Fruit fly (Drosophila melanogaster) whole organism, embryonic: ENCODE data around the gene Orc2.

Experiments used
- Ada2b ChIP-seq: fragments of 200-800 bp; sonication (Bioruptor generic); IDR thresholded peaks from 2 replicates; pipeline ENCODE4 v1.3.6; 2022; ENCODE audit warnings: missing biosample characterization, missing genetic modification characterization
- Asciz ChIP-seq: fragments of 200-800 bp; sonication (Bioruptor generic); optimal IDR thresholded peaks from 2 replicates; lab custom pipeline; 2017; ENCODE audit warnings: missing biosample characterization, mild to moderate bottlenecking, missing genetic modification characterization, missing genetic modification reagents
- Atf3 ChIP-seq: fragments of 200-800 bp; sonication (Bioruptor generic); optimal IDR thresholded peaks from 3 replicates; lab custom pipeline; 2016; ENCODE audit warnings: missing biosample characterization, missing genetic modification characterization
- CG10267 ChIP-seq: fragments of 200-800 bp; sonication (Bioruptor generic); optimal IDR thresholded peaks from 2 replicates; lab custom pipeline; 2018; ENCODE audit warnings: missing biosample characterization, mild to moderate bottlenecking, missing genetic modification characterization, moderate library complexity
- CG15479 ChIP-seq: fragments of 200-800 bp; sonication (Bioruptor generic); optimal IDR thresholded peaks from 3 replicates; lab custom pipeline; 2019; ENCODE audit warnings: missing biosample characterization, mild to moderate bottlenecking, missing genetic modification characterization, moderate library complexity
- CG1602 ChIP-seq: fragments of 200-800 bp; sonication (Bioruptor generic); optimal IDR thresholded peaks from 3 replicates; lab custom pipeline; 2016; ENCODE audit warnings: missing biosample characterization, missing genetic modification characterization
- CG1647 ChIP-seq: fragments of 200-800 bp; sonication (Bioruptor generic); optimal IDR thresholded peaks from 3 replicates; lab custom pipeline; 2016; ENCODE audit warnings: missing biosample characterization, missing genetic modification characterization
- CG16863 ChIP-seq: fragments of 200-800 bp; sonication (Bioruptor generic); optimal IDR thresholded peaks from 3 replicates; lab custom pipeline; 2016; ENCODE audit warnings: missing biosample characterization, missing genetic modification characterization
- CG2199 ChIP-seq: fragments of 200-800 bp; sonication (Bioruptor generic); IDR thresholded peaks from 3 replicates; pipeline ENCODE4 v1.3.6; 2022; ENCODE audit warnings: missing biosample characterization, missing genetic modification characterization
- CG30403 ChIP-seq: fragments of 200-800 bp; sonication (Bioruptor generic); optimal IDR thresholded peaks from 3 replicates; lab custom pipeline; 2016; ENCODE audit warnings: missing biosample characterization, missing genetic modification characterization
- CG3281 ChIP-seq: fragments of 200-800 bp; sonication (Bioruptor generic); optimal IDR thresholded peaks from 3 replicates; lab custom pipeline; 2017; ENCODE audit warnings: missing biosample characterization, mild to moderate bottlenecking, missing genetic modification characterization
- CG4617 ChIP-seq: fragments of 200-800 bp; sonication (Bioruptor generic); optimal IDR thresholded peaks from 3 replicates; lab custom pipeline; 2016; ENCODE audit warnings: missing biosample characterization, missing genetic modification characterization, borderline replicate concordance
- CG5180 ChIP-seq: fragments of 200-800 bp; sonication (Bioruptor generic); optimal IDR thresholded peaks from 3 replicates; lab custom pipeline; 2017; ENCODE audit warnings: missing biosample characterization, missing genetic modification characterization, mild to moderate bottlenecking, moderate library complexity, missing genetic modification reagents
- CG5245 ChIP-seq: fragments of 200-800 bp; sonication (Bioruptor generic); optimal IDR thresholded peaks from 3 replicates; lab custom pipeline; 2016; ENCODE audit warnings: missing biosample characterization, missing genetic modification characterization
- CG6791 ChIP-seq: fragments of 200-800 bp; sonication (Bioruptor generic); IDR thresholded peaks from 3 replicates; pipeline ENCODE4 v1.3.6; 2022; ENCODE audit warnings: missing biosample characterization, missing genetic modification characterization; ENCODE audit not compliant: partially characterized antibody
- CG7357 ChIP-seq: fragments of 200-800 bp; sonication (Bioruptor generic); IDR thresholded peaks from 3 replicates; pipeline ENCODE4 v1.3.6; 2022; ENCODE audit warnings: missing biosample characterization, missing genetic modification characterization
- CG7928 ChIP-seq: fragments of 200-800 bp; sonication (Bioruptor generic); optimal IDR thresholded peaks from 2 replicates; lab custom pipeline; 2017; ENCODE audit warnings: missing biosample characterization, mild to moderate bottlenecking, missing genetic modification characterization
- CG8478 ChIP-seq: fragments of >200 bp; optimal IDR thresholded peaks from 2 replicates; lab custom pipeline; 2018
- Camta ChIP-seq: fragments of 200-800 bp; sonication (Bioruptor generic); optimal IDR thresholded peaks from 2 replicates; lab custom pipeline; 2016; ENCODE audit warnings: missing biosample characterization, missing genetic modification characterization
- Dad ChIP-seq: fragments of 200-800 bp; sonication (Bioruptor generic); optimal IDR thresholded peaks from 3 replicates; lab custom pipeline; 2016; ENCODE audit warnings: missing biosample characterization, missing genetic modification characterization
- Gug ChIP-seq: fragments of 200-800 bp; sonication (Bioruptor generic); IDR thresholded peaks from 4 replicates; pipeline ENCODE4 v1.3.6; 2022; ENCODE audit warnings: missing biosample characterization, missing genetic modification characterization
- HLH54F ChIP-seq: fragments of 200-800 bp; sonication (Bioruptor generic); optimal IDR thresholded peaks from 3 replicates; lab custom pipeline; 2016; ENCODE audit warnings: missing biosample characterization, missing genetic modification characterization
- Hand ChIP-seq: fragments of 200-800 bp; sonication (Bioruptor generic); optimal IDR thresholded peaks from 2 replicates; lab custom pipeline; 2017; ENCODE audit warnings: mild to moderate bottlenecking, missing biosample characterization, missing genetic modification reagents, missing genetic modification characterization
- HmgZ ChIP-seq: fragments of 200-800 bp; sonication (Bioruptor generic); optimal IDR thresholded peaks from 2 replicates; lab custom pipeline; 2018; ENCODE audit warnings: missing biosample characterization, mild to moderate bottlenecking, missing genetic modification characterization
- Med ChIP-seq: fragments of 200-800 bp; sonication (Bioruptor generic); peaks from one replicate; lab custom pipeline; 2016; ENCODE audit warnings: missing biosample characterization, missing genetic modification characterization, mild to moderate bottlenecking, inconsistent platforms, moderate library complexity
- Sox102F ChIP-seq: fragments of 200-800 bp; sonication (Bioruptor generic); optimal IDR thresholded peaks from 2 replicates; lab custom pipeline; 2018; ENCODE audit warnings: missing biosample characterization, mild to moderate bottlenecking, missing genetic modification characterization, moderate library complexity
- Taf1 ChIP-seq: fragments of 200-800 bp; sonication (Bioruptor generic); IDR thresholded peaks from 2 replicates; pipeline ENCODE4 v1.3.6; 2022; ENCODE audit warnings: missing biosample characterization, missing genetic modification characterization
- Xrp1 ChIP-seq: fragments of 200-800 bp; sonication (Bioruptor generic); IDR thresholded peaks from 2 replicates; pipeline ENCODE4 v1.3.6; 2022; ENCODE audit warnings: missing biosample characterization, missing genetic modification characterization
- amos ChIP-seq: fragments of 200-800 bp; sonication (Bioruptor generic); IDR thresholded peaks from 2 replicates; pipeline ENCODE4 v1.3.6; 2022; ENCODE audit warnings: missing biosample characterization, missing genetic modification characterization; ENCODE audit not compliant: partially characterized antibody
- bowl ChIP-seq: fragments of 200-800 bp; sonication (Bioruptor generic); IDR thresholded peaks from 2 replicates; pipeline ENCODE4 v1.3.6; 2022; ENCODE audit warnings: missing biosample characterization, missing genetic modification characterization
- crc ChIP-seq: fragments of 200-800 bp; sonication (Bioruptor generic); optimal IDR thresholded peaks from 2 replicates; lab custom pipeline; 2016; ENCODE audit warnings: missing biosample characterization, missing genetic modification characterization
- crp ChIP-seq, 2 experiments: fragments of 200-800 bp; sonication (Bioruptor generic); optimal IDR thresholded peaks; 2 replicates in 1 of 2; 3 replicates in 1 of 2; lab custom pipeline; 2017; ENCODE audit warnings: missing biosample characterization in 2 of 2, missing genetic modification characterization in 2 of 2, mild to moderate bottlenecking in 1 of 2, moderate library complexity in 1 of 2
- dimm ChIP-seq: fragments of 200-800 bp; sonication (Bioruptor generic); IDR thresholded peaks from 2 replicates; pipeline ENCODE4 v1.3.6; 2022; ENCODE audit warnings: missing biosample characterization, missing genetic modification characterization
- gfzf ChIP-seq: fragments of 200-800 bp; sonication (Bioruptor generic); optimal IDR thresholded peaks from 2 replicates; lab custom pipeline; 2016; ENCODE audit warnings: missing biosample characterization, mild to moderate bottlenecking, missing genetic modification characterization, moderate library complexity
- insv ChIP-seq, 2 experiments: fragments of 200-800 bp; sonication (Bioruptor generic); optimal IDR thresholded peaks; 3 replicates each; lab custom pipeline; 2016 to 2018; ENCODE audit warnings: missing biosample characterization in 2 of 2, missing genetic modification characterization in 2 of 2
- klu ChIP-seq: fragments of 200-800 bp; sonication (Bioruptor generic); IDR thresholded peaks from 2 replicates; pipeline ENCODE4 v1.3.6; 2022; ENCODE audit warnings: missing biosample characterization, missing genetic modification characterization
- mam ChIP-seq: fragments of 200-800 bp; sonication (Bioruptor generic); optimal IDR thresholded peaks from 3 replicates; lab custom pipeline; 2016; ENCODE audit warnings: missing biosample characterization, missing genetic modification characterization
- nmo ChIP-seq: fragments of 200-800 bp; sonication (Bioruptor generic); optimal IDR thresholded peaks from 2 replicates; lab custom pipeline; 2018; ENCODE audit warnings: missing biosample characterization, mild to moderate bottlenecking, missing genetic modification characterization, moderate library complexity
- pan ChIP-seq, 4 experiments: fragments of >200 bp in 3 of 4; fragments of 200-800 bp in 1 of 4; sonication (Bioruptor generic) in 1 of 4; optimal IDR thresholded peaks in 3 of 4; IDR thresholded peaks in 1 of 4; 2 replicates each; pipeline versions ENCODE4 v1.3.6 to Lab custom; 2017 to 2022; ENCODE audit warnings: missing biosample characterization in 2 of 4, missing genetic modification characterization in 2 of 4, mixed read lengths in 1 of 4
- pb ChIP-seq: fragments of 200-800 bp; sonication (Bioruptor generic); optimal IDR thresholded peaks from 3 replicates; lab custom pipeline; 2016; ENCODE audit warnings: missing biosample characterization, missing genetic modification characterization
- pnt ChIP-seq: fragments of 200-800 bp; sonication (Bioruptor generic); optimal IDR thresholded peaks from 3 replicates; lab custom pipeline; 2016; ENCODE audit warnings: missing biosample characterization, missing genetic modification characterization
- salm ChIP-seq: fragments of 200-800 bp; sonication (Bioruptor generic); optimal IDR thresholded peaks from 2 replicates; lab custom pipeline; 2018; ENCODE audit warnings: missing biosample characterization, mild to moderate bottlenecking, missing genetic modification characterization
- sim ChIP-seq: fragments of 200-800 bp; sonication (Bioruptor generic); IDR thresholded peaks from 2 replicates; pipeline ENCODE4 v1.3.6; 2022; ENCODE audit warnings: missing biosample characterization, missing genetic modification characterization
- sima ChIP-seq: fragments of 200-800 bp; sonication (Bioruptor generic); optimal IDR thresholded peaks from 2 replicates; lab custom pipeline; 2016; ENCODE audit warnings: missing biosample characterization, missing genetic modification characterization
- tna ChIP-seq: fragments of 200-800 bp; sonication (Bioruptor generic); IDR thresholded peaks from 2 replicates; pipeline ENCODE4 v1.3.6; 2022; ENCODE audit warnings: missing biosample characterization, missing genetic modification characterization; ENCODE audit not compliant: partially characterized antibody
- twi ChIP-seq: fragments of 200-800 bp; optimal IDR thresholded peaks from 2 replicates; lab custom pipeline; 2019; ENCODE audit warnings: missing biosample characterization, mild to moderate bottlenecking, missing genetic modification characterization, moderate library complexity
- wek ChIP-seq: fragments of 200-800 bp; sonication (Bioruptor generic); optimal IDR thresholded peaks from 3 replicates; lab custom pipeline; 2018; ENCODE audit warnings: missing biosample characterization, mild to moderate bottlenecking, missing genetic modification characterization, moderate library complexity
- z ChIP-seq: fragments of 200-800 bp; sonication (Bioruptor generic); IDR thresholded peaks from 3 replicates; pipeline ENCODE4 v1.3.6; 2022; ENCODE audit warnings: missing biosample characterization, missing genetic modification characterization

Orc2 gene

dm6 chr3R:13983272-13984032 lies 18.8 kb downstream of the Orc2 start (continued):
- TF ChIP-seq CG3281, result peak; percentile 94
- peak; percentile 90 for TF ChIP-seq Asciz
- peak; percentile 70 for TF ChIP-seq wek (GFP tag; lab: Kevin White, UChicago)
- peak; percentile 92 for TF ChIP-seq Sox102F
- peak in 1 of 2 experiments; percentile 69 for TF ChIP-seq crp (GFP tag; optimal IDR thresholded peaks at IDR 0.05; lab: Kevin White, UChicago)
- peak; percentile 93 for TF ChIP-seq Camta (GFP tag; lab: Kevin White, UChicago)
- TF ChIP-seq pb, result peak; percentile 89
- TF ChIP-seq Ada2b (GFP tag; lab: Robert Waterston, UW), result peak; percentile 91
- TF ChIP-seq HLH54F (GFP tag; lab: Kevin White, UChicago), result peak; percentile 93
- peak; percentile 93 for TF ChIP-seq CG1602 (GFP tag; lab: Kevin White, UChicago)
- TF ChIP-seq Gug (GFP tag; lab: Robert Waterston, UW), result peak; percentile 86
- peak; percentile 95 for TF ChIP-seq CG16863
- peak; percentile 80 for TF ChIP-seq klu (GFP tag; lab: Robert Waterston, UW)
- peak; percentile 94 for TF ChIP-seq pnt (GFP tag; lab: Kevin White, UChicago)
- 0 out of 2 replicates have a peak, but pooled peaks have one; percentile 57 for TF ChIP-seq bowl (GFP tag; lab: Robert Waterston, UW)
- peak; percentile 73 for TF ChIP-seq CG5180 (GFP tag; lab: Kevin White, UChicago)
- no peak for TF ChIP-seq tna (GFP tag; lab: Robert Waterston, UW)
- TF ChIP-seq Hand (GFP tag; lab: Kevin White, UChicago), result peak; percentile 91
- peak; percentile 60 for TF ChIP-seq sima (GFP tag; lab: Kevin White, UChicago)
- peak; percentile 83 for TF ChIP-seq salm
- peak; percentile 22; the same call in 1 of the 3 replicates for TF ChIP-seq CG6791
- TF ChIP-seq crc (GFP tag; lab: Kevin White, UChicago), result peak; percentile 94
- peak; percentile 3 to 82 for TF ChIP-seq insv (GFP tag; optimal IDR thresholded peaks at IDR 0.05; lab: Kevin White, UChicago)
- peak; percentile 58; the same call in 2 of the 3 replicates for TF ChIP-seq z
- TF ChIP-seq CG30403 (GFP tag; lab: Kevin White, UChicago), result peak; percentile 95
- TF ChIP-seq CG5245, result peak; percentile 85
- TF ChIP-seq Xrp1 (GFP tag; lab: Robert Waterston, UW), result peak; percentile 94
- TF ChIP-seq HmgZ (tag; lab: Kevin White, UChicago), result peak; percentile 92
- peak; percentile 88 for TF ChIP-seq Dad
- TF ChIP-seq CG4617 (GFP tag; lab: Kevin White, UChicago), result peak; percentile 76
- peak; percentile 26 for TF ChIP-seq CG2199 (GFP tag; lab: Robert Waterston, UW)
- TF ChIP-seq nmo (GFP tag; lab: Kevin White, UChicago), result peak; percentile 93
- 0 out of 2 replicates have a peak, but pooled peaks have one; percentile 52 for TF ChIP-seq sim (GFP tag; lab: Robert Waterston, UW)
- TF ChIP-seq dimm, result 0 out of 2 replicates have a peak, but pooled peaks have one; percentile 13
- TF ChIP-seq gfzf (GFP tag; lab: Kevin White, UChicago), result peak; percentile 23
- peak; percentile 90 for TF ChIP-seq CG15479 (GFP tag; lab: Kevin White, UChicago)
- TF ChIP-seq pan (optimal IDR thresholded peaks at IDR 0.05; lab: Kevin White, UChicago), result peak in 1 of 2 experiments; percentile 83
- peak; percentile 79 to 91 for TF ChIP-seq pan (GFP tag; optimal IDR thresholded peaks at IDR 0.05 in 1 of 2, IDR thresholded peaks at IDR 0.05 in 1 of 2)
- TF ChIP-seq CG1647 (GFP tag; lab: Kevin White, UChicago), result peak; percentile 81
- TF ChIP-seq Atf3 (GFP tag; lab: Kevin White, UChicago), result peak; percentile 90
- TF ChIP-seq Taf1 (GFP tag; lab: Robert Waterston, UW), result peak; percentile 80
- peak; percentile 95 for TF ChIP-seq twi (tag; lab: Kevin White, UChicago)
- TF ChIP-seq mam, result peak; percentile 96
- TF ChIP-seq CG7928 (GFP tag; lab: Kevin White, UChicago), result peak; percentile 57
- TF ChIP-seq CG7357 (GFP tag; lab: Robert Waterston, UW), result peak; percentile 83
- peak; percentile 87 for TF ChIP-seq CG10267
- TF ChIP-seq CG8478, result peak; percentile 90
- peak; percentile 51; the same call in 1 of the 2 replicates for TF ChIP-seq amos (GFP tag; lab: Robert Waterston, UW)
- peak; percentile 98 for TF ChIP-seq Med (GFP tag; lab: Kevin White, UChicago)
